Fruit fly (Drosophila melanogaster): ENCODE results near the gene Atg3.
A peak's percentile ranks its signal among the peaks of the same experiment; 100 is the strongest.

The Atg3 gene

dm6 chr3L:18772014-18772560 is 23.6 kb downstream of the Atg3 start:
- no peak for TF ChIP-seq az2 (GFP tag; optimal IDR thresholded peaks at IDR 0.05)
- TF ChIP-seq HLH3B (GFP tag; IDR thresholded peaks at IDR 0.05) = 0 out of 2 replicates have a peak, but pooled peaks have one; percentile 5
- TF ChIP-seq jing (GFP tag; optimal IDR thresholded peaks at IDR 0.05) = no peak
- TF ChIP-seq Rfx (GFP tag; IDR thresholded peaks at IDR 0.05) = no peak
- no peak for TF ChIP-seq CG4282 (GFP tag; optimal IDR thresholded peaks at IDR 0.05)
- TF ChIP-seq CG6791 (GFP tag; IDR thresholded peaks at IDR 0.05; ENCODE audit: partially characterized antibody) = no peak
- no peak for TF ChIP-seq Deaf1 (tag; optimal IDR thresholded peaks at IDR 0.05)
- peak; percentile 34 for TF ChIP-seq exex (tag; optimal IDR thresholded peaks at IDR 0.05)
- peak; percentile 7; the same call in 1 of the 2 replicates for TF ChIP-seq ttk (GFP tag; IDR thresholded peaks at IDR 0.05)
- TF ChIP-seq kni (GFP tag; optimal IDR thresholded peaks at IDR 0.05) = peak; percentile 32
- no peak for TF ChIP-seq onecut (GFP tag; IDR thresholded peaks at IDR 0.05)
- no peak for TF ChIP-seq p53 (GFP tag; optimal IDR thresholded peaks at IDR 0.05)
- peak; percentile 75 for TF ChIP-seq abd-A (tag; optimal IDR thresholded peaks at IDR 0.05)
- TF ChIP-seq lola (GFP tag; optimal IDR thresholded peaks at IDR 0.05) = no peak
- peak; percentile 7 for TF ChIP-seq CG11723 (GFP tag; optimal IDR thresholded peaks at IDR 0.05)
- TF ChIP-seq grau (tag; optimal IDR thresholded peaks at IDR 0.05) = peak; percentile 68
- TF ChIP-seq NFAT (GFP tag; IDR thresholded peaks at IDR 0.05) = 0 out of 2 replicates have a peak, but pooled peaks have one; percentile 20
- no peak for TF ChIP-seq CG10366 (GFP tag; IDR thresholded peaks at IDR 0.05)
- TF ChIP-seq CG8290 (GFP tag; optimal IDR thresholded peaks at IDR 0.05) = no peak
- peak in 1 of 2 experiments; percentile 51 for TF ChIP-seq CG8290 (tag; optimal IDR thresholded peaks at IDR 0.05)
- TF ChIP-seq CG11247 (GFP tag; IDR thresholded peaks at IDR 0.05) = peak; percentile 27; the same call in 1 of the 2 replicates
- TF ChIP-seq lmd (GFP tag; IDR thresholded peaks at IDR 0.05) = no peak
- no peak for TF ChIP-seq maf-S (GFP tag; optimal IDR thresholded peaks at IDR 0.05)
- peak; percentile 39 for TF ChIP-seq CG6813 (GFP tag; optimal IDR thresholded peaks at IDR 0.05)
- TF ChIP-seq row (GFP tag; IDR thresholded peaks at IDR 0.05) = 0 out of 3 replicates have a peak, but pooled peaks have one; percentile 15
- no peak for TF ChIP-seq CG10543 (GFP tag; optimal IDR thresholded peaks at IDR 0.05)
- peak; percentile 4 for TF ChIP-seq CG15514 (GFP tag; optimal IDR thresholded peaks at IDR 0.05)
- TF ChIP-seq ken (GFP tag; IDR thresholded peaks at IDR 0.05) = peak; percentile 9; the same call in 1 of the 3 replicates
- TF ChIP-seq Ptx1 (GFP tag; IDR thresholded peaks at IDR 0.05) = 0 out of 2 replicates have a peak, but pooled peaks have one; percentile 4
- peak; percentile 10; the same call in 1 of the 2 replicates for TF ChIP-seq H2.0 (GFP tag; IDR thresholded peaks at IDR 0.05)
- no peak for TF ChIP-seq CG16815 (GFP tag; optimal IDR thresholded peaks at IDR 0.05)
- TF ChIP-seq CG1024 (GFP tag; IDR thresholded peaks at IDR 0.05) = 0 out of 2 replicates have a peak, but pooled peaks have one; percentile 4
- no peak for TF ChIP-seq pho (GFP tag; optimal IDR thresholded peaks at IDR 0.05)
- no peak for TF ChIP-seq Vsx1 (GFP tag; optimal IDR thresholded peaks at IDR 0.05)
- 0 out of 2 replicates have a peak, but pooled peaks have one; percentile 11 for TF ChIP-seq slbo (GFP tag; IDR thresholded peaks at IDR 0.05)
- TF ChIP-seq ase (GFP tag; IDR thresholded peaks at IDR 0.05) = peak; percentile 15; the same call in 1 of the 3 replicates
- peak; percentile 40; the same call in 1 of the 3 replicates for TF ChIP-seq sr (GFP tag; IDR thresholded peaks at IDR 0.05)
- TF ChIP-seq CG9797 (GFP tag; optimal IDR thresholded peaks at IDR 0.05) = no peak
- TF ChIP-seq Abd-B (GFP tag; optimal IDR thresholded peaks at IDR 0.05) = no peak
- TF ChIP-seq CG16779 (GFP tag; IDR thresholded peaks at IDR 0.05) = 0 out of 2 replicates have a peak, but pooled peaks have one; percentile 2
- no peak for TF ChIP-seq Hmr (GFP tag; optimal IDR thresholded peaks at IDR 0.05)
- no peak for TF ChIP-seq Lpt (GFP tag; optimal IDR thresholded peaks at IDR 0.05)
- TF ChIP-seq CG17359 (tag; optimal IDR thresholded peaks at IDR 0.05) = no peak
- peak; percentile 23 for TF ChIP-seq CG13894 (tag; optimal IDR thresholded peaks at IDR 0.05)
- TF ChIP-seq scrt (GFP tag; optimal IDR thresholded peaks at IDR 0.05) = peak; percentile 86
- TF ChIP-seq HLHmδ (GFP tag; optimal IDR thresholded peaks at IDR 0.05) = no peak
- no peak for TF ChIP-seq Pdp1 (GFP tag; optimal IDR thresholded peaks at IDR 0.05)
- TF ChIP-seq CG4328 (GFP tag; optimal IDR thresholded peaks at IDR 0.05) = no peak
- TF ChIP-seq zfh1 (GFP tag; IDR thresholded peaks at IDR 0.05) = no peak
- TF ChIP-seq so (GFP tag; IDR thresholded peaks at IDR 0.05) = 0 out of 3 replicates have a peak, but pooled peaks have one; percentile 49

All from whole organism, embryonic.